Worm (Caenorhabditis elegans): Measurements from ENCODE around the gene cyk-1.

The cyk-1 gene

DNA sequence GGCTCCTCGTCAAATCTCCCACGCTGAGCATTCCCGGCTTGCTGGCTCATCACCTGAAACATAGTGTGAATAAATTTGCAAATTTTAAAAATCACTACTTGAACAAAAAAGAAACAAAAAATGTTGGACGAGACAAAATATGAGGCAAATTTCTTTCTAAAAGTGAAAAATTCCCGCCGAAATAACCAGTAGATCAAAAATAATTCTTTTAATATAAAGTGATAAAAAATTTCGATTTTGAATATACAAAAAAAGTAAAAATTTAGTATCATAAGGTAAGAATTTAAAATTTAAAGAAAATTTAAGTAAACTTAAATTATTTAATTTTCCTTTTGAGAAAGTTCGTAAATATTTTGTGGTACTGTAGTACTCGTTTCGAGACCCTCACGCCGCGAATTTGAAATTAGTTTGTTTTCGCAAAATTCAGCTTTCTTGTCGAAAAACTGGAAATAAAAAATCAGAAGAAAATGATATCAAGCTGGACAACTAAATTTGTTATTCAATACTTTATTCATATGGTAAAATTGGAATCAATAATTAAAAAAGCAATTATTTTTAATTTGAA, 31.6 kb upstream of the cyk-1 start, which contains the start of gene egg-2:
egg-2 (minus strand) TSS at position 53 of the 565 bp plus-strand sequence.
- TF ChIP-seq ztf-11 (tag; optimal IDR thresholded peaks at IDR 0.05) (no peak), cnd-1 (tag; optimal IDR thresholded peaks at IDR 0.05) (no peak), lin-32 (GFP tag; optimal IDR thresholded peaks at IDR 0.05) (no peak), M03D4.4 (tag; optimal IDR thresholded peaks at IDR 0.05) (no peak), elt-3 (tag; optimal IDR thresholded peaks at IDR 0.05) (no peak), sptf-1 (tag; optimal IDR thresholded peaks at IDR 0.05) (no peak), nhr-12 (tag; optimal IDR thresholded peaks at IDR 0.05) (no peak), mab-5 (tag; optimal IDR thresholded peaks at IDR 0.05) (no peak), mls-2 (tag; optimal IDR thresholded peaks at IDR 0.05) (no peak), elt-1 (tag; optimal IDR thresholded peaks at IDR 0.05; ENCODE audit: borderline replicate concordance, insufficient read depth) (no peak), nhr-28 (tag; optimal IDR thresholded peaks at IDR 0.05) (no peak), snpc-4 (tag; optimal IDR thresholded peaks at IDR 0.05) (no peak), zip-8 (tag; optimal IDR thresholded peaks at IDR 0.05) (no peak), nhr-2 (tag; optimal IDR thresholded peaks at IDR 0.05) (no peak), ces-1 (GFP tag; optimal IDR thresholded peaks at IDR 0.05) (no peak), nhr-76 (tag; optimal IDR thresholded peaks at IDR 0.05) (no peak), drap-1 (GFP tag; optimal IDR thresholded peaks at IDR 0.05) (no peak), hlh-1 (tag; optimal IDR thresholded peaks at IDR 0.05) (no peak)

DNA sequence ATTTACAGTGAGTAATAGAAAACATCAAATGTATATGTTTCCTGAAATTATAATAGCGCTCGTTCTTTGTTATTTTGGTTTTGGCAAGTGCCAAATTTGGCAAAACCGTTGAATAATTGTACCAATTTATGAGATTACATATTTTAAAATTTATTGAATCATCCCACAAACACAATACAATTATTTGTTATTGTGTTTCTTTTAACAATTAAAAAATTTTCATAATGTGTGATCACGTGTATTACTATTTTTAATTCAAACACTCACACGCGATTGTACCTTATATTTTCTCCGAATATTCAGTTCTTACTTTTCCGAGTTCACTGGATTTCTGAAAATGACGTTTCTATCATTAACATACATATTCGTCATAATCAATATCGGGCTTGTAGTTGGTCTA, 27.2 kb upstream of the cyk-1 start, which contains the start of gene R01H2.2:
R01H2.2 (plus strand) TSS at position 301 of the 400 bp plus-strand sequence.
- TF ChIP-seq snpc-4 (tag; optimal IDR thresholded peaks at IDR 0.05) (no peak), ceh-83 (GFP tag; optimal IDR thresholded peaks at IDR 0.05) (no peak), bed-3 (GFP tag; optimal IDR thresholded peaks at IDR 0.05) (no peak), mab-5 (tag; optimal IDR thresholded peaks at IDR 0.05) (no peak)

DNA sequence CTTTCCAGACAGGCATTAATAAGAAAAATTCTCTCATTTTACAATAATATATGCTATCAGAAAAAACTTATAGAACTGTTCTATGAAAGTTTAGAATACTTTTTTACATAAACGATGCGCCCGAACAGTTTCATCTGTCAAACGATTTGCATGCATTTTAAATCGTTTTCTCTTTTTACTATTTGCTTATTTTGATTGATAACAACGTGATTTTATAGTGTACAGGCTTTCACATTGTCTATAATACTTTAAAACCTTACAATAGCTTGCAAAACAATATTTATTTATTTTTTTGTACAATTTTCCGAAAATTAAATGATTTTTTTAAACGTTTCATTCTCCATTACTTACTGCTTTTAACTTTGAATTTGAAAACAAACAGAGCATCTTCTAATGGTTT, 16.6 kb upstream of the cyk-1 start, which contains the start of gene R01H2.7:
R01H2.7 (minus strand) TSS at position 101 of the 400 bp plus-strand sequence.
- TF ChIP-seq nhr-76 (tag; optimal IDR thresholded peaks at IDR 0.05), result no peak
- no peak for TF ChIP-seq snpc-4 (tag; optimal IDR thresholded peaks at IDR 0.05)
- TF ChIP-seq nhr-12 (tag; optimal IDR thresholded peaks at IDR 0.05), result no peak
- no peak for TF ChIP-seq unc-39 (tag; optimal IDR thresholded peaks at IDR 0.05)
- no peak for TF ChIP-seq nhr-28 (tag; optimal IDR thresholded peaks at IDR 0.05)

DNA sequence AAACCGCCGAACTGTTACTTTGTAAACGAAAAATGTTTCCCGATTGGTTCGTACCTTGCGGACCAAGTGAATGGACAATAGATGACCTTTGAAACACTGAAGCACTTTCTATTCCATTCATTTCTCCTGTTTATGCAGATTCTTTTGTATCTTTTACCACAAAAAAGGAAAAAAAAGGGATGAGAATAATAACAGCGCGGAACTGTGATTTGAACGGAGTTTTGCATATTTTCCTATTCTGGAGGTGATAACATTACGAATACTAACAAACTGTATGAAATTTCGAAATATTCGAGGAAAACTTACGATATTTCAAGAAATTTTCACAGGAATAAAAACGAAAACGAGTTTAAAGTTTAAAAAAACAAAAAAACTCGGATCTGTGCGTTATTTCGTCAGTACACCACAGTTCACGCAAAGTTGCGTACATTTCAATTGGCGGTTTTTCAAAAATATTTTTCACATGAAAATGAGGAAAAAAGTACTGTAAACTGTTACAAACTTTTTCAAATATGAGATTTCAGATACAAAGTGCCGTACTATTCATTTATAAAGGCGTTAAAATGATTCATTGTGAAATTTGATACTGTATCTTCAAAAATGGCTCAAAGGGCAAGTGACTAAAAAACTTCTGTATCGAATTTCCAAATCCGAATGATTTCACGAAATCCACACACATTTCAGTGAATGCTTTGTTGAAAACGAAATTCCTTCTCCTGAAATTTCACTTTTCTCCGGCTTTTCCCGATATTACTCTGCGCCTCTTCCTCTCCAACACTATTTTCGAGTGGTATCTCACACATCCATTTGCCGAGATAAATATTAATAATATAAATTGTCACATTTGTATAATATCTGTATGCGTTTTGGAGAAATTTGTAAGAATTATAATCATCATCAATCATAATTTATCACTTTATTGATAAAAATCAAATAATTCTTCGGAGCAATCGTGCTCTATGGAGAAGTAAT, 5.5 kb upstream of the cyk-1 start:
- TF ChIP-seq nhr-28 (tag; optimal IDR thresholded peaks at IDR 0.05) (no peak), blmp-1 (tag; optimal IDR thresholded peaks at IDR 0.05) (peak; percentile 80)

DNA sequence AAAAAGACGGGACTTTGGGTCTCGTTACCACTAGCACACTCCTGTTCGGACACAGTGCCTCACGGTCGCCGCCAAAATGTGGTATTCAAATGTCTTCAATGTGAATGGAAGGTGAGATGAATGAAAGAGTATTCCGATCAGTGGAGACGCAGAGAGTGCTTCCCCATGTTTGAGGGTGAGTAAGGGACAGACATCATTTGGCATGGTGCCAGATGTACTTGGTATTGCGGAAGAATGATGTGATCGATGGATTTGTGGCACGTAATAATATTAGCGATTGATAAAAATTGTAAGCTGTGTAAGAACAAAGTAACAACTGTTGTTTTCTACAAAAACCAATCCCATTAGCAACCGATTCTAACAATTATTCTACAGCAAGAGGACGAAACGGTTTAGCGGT, 3.1 kb upstream of the cyk-1 start:
- TF ChIP-seq nhr-2 (tag; optimal IDR thresholded peaks at IDR 0.05), result no peak
- peak; percentile 31 for TF ChIP-seq hlh-1 (tag; optimal IDR thresholded peaks at IDR 0.05)
- TF ChIP-seq mab-5 (tag; optimal IDR thresholded peaks at IDR 0.05), result no peak

DNA sequence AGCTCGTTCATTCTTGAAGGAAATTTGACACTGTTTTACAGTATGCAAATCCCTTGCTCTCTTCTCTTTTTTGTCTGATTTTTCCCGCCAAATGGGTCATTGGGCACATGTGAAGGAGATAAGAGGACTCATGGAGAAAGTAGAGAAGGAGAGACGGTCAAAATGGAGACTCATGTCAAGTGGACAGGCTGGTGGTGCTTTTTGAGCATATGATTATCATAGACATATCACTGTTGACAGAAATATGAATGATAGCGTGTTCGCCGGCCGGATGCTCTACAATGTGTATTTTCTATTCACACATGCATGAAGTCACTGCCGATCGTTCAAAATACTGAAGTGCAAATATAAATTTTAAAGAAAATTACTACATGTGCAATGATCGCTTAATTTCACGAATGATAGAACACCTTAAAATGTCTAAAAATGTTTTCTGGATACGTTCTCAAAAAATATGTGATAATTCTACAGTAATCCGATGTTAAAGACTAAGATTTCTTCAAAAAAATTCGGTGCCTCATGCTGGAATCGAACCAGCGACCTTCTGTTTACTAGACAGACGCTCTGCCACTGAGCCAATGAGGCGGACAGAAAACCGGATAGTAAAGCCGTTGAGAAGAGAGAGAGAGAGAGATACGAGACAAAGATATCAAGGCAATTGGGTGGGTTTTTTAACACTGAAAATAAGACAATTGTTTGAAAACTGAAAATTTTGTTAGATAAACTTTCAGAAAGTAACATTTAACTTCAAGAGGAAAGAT, 1.2 kb upstream of the cyk-1 start:
- TF ChIP-seq lsy-2 (tag; optimal IDR thresholded peaks at IDR 0.05) (peak; percentile 10), tbx-8 (GFP tag; optimal IDR thresholded peaks at IDR 0.05) (no peak), unc-62 (GFP tag; optimal IDR thresholded peaks at IDR 0.05) (no peak), pha-4 (tag; optimal IDR thresholded peaks at IDR 0.05) (no peak), sem-2 (GFP tag; optimal IDR thresholded peaks at IDR 0.05) (peak; percentile 61), nhr-237 (tag; optimal IDR thresholded peaks at IDR 0.05) (no peak), nhr-28 (tag; optimal IDR thresholded peaks at IDR 0.05) (no peak), elt-3 (tag; optimal IDR thresholded peaks at IDR 0.05) (no peak), lin-32 (GFP tag; optimal IDR thresholded peaks at IDR 0.05) (no peak), mep-1 (tag; optimal IDR thresholded peaks at IDR 0.05) (no peak), nhr-2 (tag; optimal IDR thresholded peaks at IDR 0.05) (no peak), bed-3 (GFP tag; optimal IDR thresholded peaks at IDR 0.05) (peak; percentile 33), mls-2 (tag; optimal IDR thresholded peaks at IDR 0.05) (peak; percentile 49), snpc-4 (tag; optimal IDR thresholded peaks at IDR 0.05) (no peak), nhr-76 (tag; optimal IDR thresholded peaks at IDR 0.05) (no peak), nhr-12 (tag; optimal IDR thresholded peaks at IDR 0.05) (no peak), sptf-1 (tag; optimal IDR thresholded peaks at IDR 0.05) (peak; percentile 75), ztf-11 (tag; optimal IDR thresholded peaks at IDR 0.05) (no peak), hlh-1 (tag; optimal IDR thresholded peaks at IDR 0.05) (no peak), M03D4.4 (tag; optimal IDR thresholded peaks at IDR 0.05) (peak; percentile 71), unc-39 (tag; optimal IDR thresholded peaks at IDR 0.05) (no peak), ceh-39 (tag; optimal IDR thresholded peaks at IDR 0.05) (no peak), blmp-1 (tag; optimal IDR thresholded peaks at IDR 0.05) (no peak), drap-1 (GFP tag; optimal IDR thresholded peaks at IDR 0.05) (peak; percentile 34), ceh-43 (GFP tag; optimal IDR thresholded peaks at IDR 0.05) (peak; percentile 38), ceh-83 (GFP tag; optimal IDR thresholded peaks at IDR 0.05) (peak; percentile 71), zip-8 (tag; optimal IDR thresholded peaks at IDR 0.05) (no peak), lin-13 (tag; optimal IDR thresholded peaks at IDR 0.05) (no peak), ham-2 (GFP tag; optimal IDR thresholded peaks at IDR 0.05) (no peak), ces-1 (GFP tag; optimal IDR thresholded peaks at IDR 0.05) (no peak)
